Fruit fly (Drosophila melanogaster) ovary, adult (tissue): ENCODE data around the gene AP-1sigma.
A peak's percentile ranks its signal among the peaks of the same experiment; 100 is the strongest.

Source experiments
- CG17801 ChIP-seq: fragments of 200-800 bp; optimal IDR thresholded peaks from 2 replicates; lab custom pipeline; 2019; ENCODE audit warnings: missing biosample characterization, mild to moderate bottlenecking, missing genetic modification characterization, moderate library complexity; ENCODE audit not compliant: partially characterized antibody

Gene AP-1sigma

dm6 chr3R:23924200-23924599, 34.3 kb upstream of the AP-1sigma start, which contains the start of gene Ndc1:
TSS of gene Ndc1 (plus strand) at chr3R:23924399.
- TF ChIP-seq CG17801 (GFP tag; lab: Kevin White, UChicago): no peak

dm6 chr3R:23927429-23927828, 31.0 kb upstream of the AP-1sigma start, which contains the start of gene CG13601:
TSS of gene CG13601 (minus strand) at chr3R:23927634.
- TF ChIP-seq CG17801 (GFP tag; lab: Kevin White, UChicago): no peak

DNA sequence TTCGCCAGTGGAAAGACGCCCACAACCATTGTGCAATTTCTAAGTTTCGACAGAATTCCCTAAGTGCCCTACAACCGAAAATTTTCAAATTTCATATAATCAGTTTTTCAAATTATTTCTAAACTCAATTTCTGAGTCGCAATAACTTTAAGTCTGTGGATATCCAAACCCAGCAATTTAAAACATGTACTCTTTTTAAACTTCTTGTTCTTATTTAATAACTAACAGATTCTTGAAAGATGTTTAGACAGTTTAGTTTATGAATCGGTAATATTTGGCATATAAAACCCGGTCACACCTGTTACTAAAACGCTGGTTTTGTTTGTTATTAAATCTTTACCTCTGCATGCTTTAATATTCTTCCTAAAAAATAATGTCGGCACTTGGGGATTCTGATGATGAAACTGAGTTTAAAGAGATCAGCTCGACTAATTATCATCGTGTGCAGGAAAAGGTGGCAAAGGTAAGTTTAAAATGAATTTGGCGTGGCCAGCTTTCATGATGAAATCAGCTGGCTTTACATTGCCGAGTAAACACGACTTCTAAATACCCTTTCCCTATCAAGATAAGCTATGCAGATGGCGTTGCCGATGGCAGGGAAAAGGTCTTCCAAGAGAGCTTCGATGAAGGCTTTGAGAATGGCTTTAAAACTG, 29.4 kb upstream of the AP-1sigma start, which contains the start of the genes CG43998, CG43999 and CG31142:
CG43998 (minus strand) TSS at position 51 of the 653 bp plus-strand sequence.
CG43999 (minus strand) TSS at position 51 of the 653 bp plus-strand sequence.
CG31142 (plus strand) TSS at position 294 of the 653 bp plus-strand sequence.
- TF ChIP-seq CG17801 (GFP tag; lab: Kevin White, UChicago): peak; percentile 33

dm6 chr3R:23931095-23931728, 27.2 kb upstream of the AP-1sigma start, which contains the start of the genes Rpt2 and CG13599:
TSS of gene Rpt2 (minus strand) at chr3R:23931558.
TSS of gene CG13599 (plus strand) at chr3R:23931639.
- peak; percentile 63 for TF ChIP-seq CG17801 (GFP tag; lab: Kevin White, UChicago)

DNA sequence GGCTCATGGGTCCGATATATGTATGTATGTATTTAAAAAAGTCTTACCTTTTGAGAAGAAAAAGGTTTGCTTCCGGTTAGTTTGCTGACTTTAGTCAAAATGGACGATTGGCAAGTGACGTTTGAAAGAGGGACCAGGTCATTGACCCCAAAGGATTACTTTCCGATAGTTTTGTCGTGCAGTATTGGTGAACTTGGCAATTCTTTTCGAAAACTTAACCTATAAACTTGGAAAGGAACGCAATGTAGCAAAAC, 25.1 kb upstream of the AP-1sigma start, which contains the start of gene RpS19b:
RpS19b (minus strand) TSS at position 101 of the 254 bp plus-strand sequence.
- TF ChIP-seq CG17801 (GFP tag; lab: Kevin White, UChicago): no peak

DNA sequence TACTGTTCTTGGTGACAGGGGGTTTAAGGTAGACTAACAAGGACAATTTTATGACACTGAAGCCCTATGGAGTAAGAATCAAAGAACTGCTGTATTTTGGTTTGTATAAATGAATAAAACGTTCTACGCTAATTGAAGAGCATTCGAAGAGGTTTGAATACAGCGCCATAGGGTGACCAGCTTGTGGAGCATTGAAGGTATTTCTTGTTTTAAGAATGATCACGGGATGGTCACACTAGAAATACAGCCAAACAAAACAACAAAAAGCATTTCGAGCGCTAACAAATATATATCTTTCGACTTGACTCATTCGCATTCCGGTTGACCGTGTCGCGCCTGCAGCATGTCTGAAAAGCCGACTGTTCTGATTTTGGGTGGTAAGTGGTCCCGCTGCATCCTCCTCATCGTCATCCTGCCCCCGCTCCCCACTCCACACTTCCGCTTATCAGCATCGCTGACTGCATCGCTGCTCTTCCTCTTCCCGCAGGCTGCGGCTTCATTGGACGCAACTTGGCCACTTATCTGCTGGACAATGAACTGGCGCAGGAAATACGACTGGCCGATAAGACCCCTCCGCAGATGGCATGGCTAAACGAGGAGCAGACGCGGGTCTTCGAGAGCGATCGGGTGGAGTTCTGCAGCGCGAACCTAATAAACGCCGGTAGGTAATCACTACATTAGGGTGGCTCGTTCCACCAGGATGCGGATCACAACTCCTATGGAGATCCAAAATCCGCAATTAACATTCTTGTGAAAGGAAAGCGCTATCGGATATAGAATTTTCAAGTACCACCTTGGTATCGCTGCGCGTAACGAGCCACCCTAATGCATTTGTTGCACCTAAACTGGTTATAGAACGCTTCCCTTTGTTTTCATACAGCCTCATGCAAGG, 24.5 kb upstream of the AP-1sigma start, which contains the start of gene CG5854:
CG5854 (plus strand) TSS at position 229 of the 892 bp plus-strand sequence.
- TF ChIP-seq CG17801 (GFP tag; lab: Kevin White, UChicago): peak; percentile 37

- no peak for TF ChIP-seq CG17801 (GFP tag; lab: Kevin White, UChicago)
Observed at dm6 chr3R:23938564-23939122, 19.8 kb upstream of the AP-1sigma start.

- TF ChIP-seq CG17801 (GFP tag; lab: Kevin White, UChicago): no peak
Observed at dm6 chr3R:23939921-23940839, 18.3 kb upstream of the AP-1sigma start.

- TF ChIP-seq CG17801 (GFP tag; lab: Kevin White, UChicago): no peak
Observed at dm6 chr3R:23940840-23941364, 17.5 kb upstream of the AP-1sigma start.

dm6 chr3R:23941643-23942424, 16.6 kb upstream of the AP-1sigma start:
- TF ChIP-seq CG17801 (GFP tag; lab: Kevin White, UChicago): no peak

dm6 chr3R:23942550-23942949, 15.9 kb upstream of the AP-1sigma start:
- TF ChIP-seq CG17801 (GFP tag; lab: Kevin White, UChicago): no peak

- TF ChIP-seq CG17801 (GFP tag; lab: Kevin White, UChicago): peak; percentile 69
Observed at dm6 chr3R:23942965-23943413, 15.5 kb upstream of the AP-1sigma start, which contains the start of gene Gdh. TSS of gene Gdh (minus strand) at chr3R:23943101.
